Worm (Caenorhabditis elegans): ENCODE data around the gene K02E7.4.

ce11 chrII:1071432-1071831 lies 774 bp upstream of the K02E7.4 start:
- TF ChIP-seq lin-32 (GFP tag; optimal IDR thresholded peaks at IDR 0.05) (no peak), nhr-76 (tag; optimal IDR thresholded peaks at IDR 0.05) (no peak), snpc-4 (tag; optimal IDR thresholded peaks at IDR 0.05) (no peak), mls-2 (tag; optimal IDR thresholded peaks at IDR 0.05) (no peak), drap-1 (GFP tag; optimal IDR thresholded peaks at IDR 0.05) (no peak), sptf-1 (tag; optimal IDR thresholded peaks at IDR 0.05) (no peak), ham-2 (GFP tag; optimal IDR thresholded peaks at IDR 0.05) (no peak), bed-3 (GFP tag; optimal IDR thresholded peaks at IDR 0.05) (no peak), unc-39 (tag; optimal IDR thresholded peaks at IDR 0.05) (no peak), elt-3 (tag; optimal IDR thresholded peaks at IDR 0.05) (no peak), ceh-83 (GFP tag; optimal IDR thresholded peaks at IDR 0.05) (no peak)
